ENCODE assay signal across 5 worm cellular contexts in the genomic region with DNA sequence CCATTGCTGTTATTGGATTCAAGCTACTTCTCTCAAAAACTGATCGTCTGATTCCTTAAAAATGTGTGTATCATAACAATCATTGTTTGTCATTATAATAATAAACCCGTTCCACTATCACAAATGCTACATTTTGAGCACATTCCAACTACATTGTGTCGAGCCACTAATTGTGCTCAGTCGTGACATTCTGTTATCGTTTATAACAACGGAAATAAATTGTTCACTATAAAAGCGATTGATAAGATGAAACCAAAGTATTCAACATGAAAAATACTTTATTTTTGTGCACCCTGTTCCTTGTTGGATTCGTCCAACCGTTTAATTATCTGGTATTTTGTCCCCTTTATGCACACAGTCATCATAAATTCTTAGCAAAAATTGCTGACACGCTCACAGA.
TF ChIP-seq lines count a peak whose summit lies in the region.

A gene (plus strand): TSS at position 260 of the 400 bp plus-strand sequence.

TF ChIP-seq in whole organism, L1 larva, 84 proteins besides CTCF, POLR2A, EP300 and RAD21:
- TF ChIP-seq lin-35 (GFP tag; optimal IDR thresholded peaks at IDR 0.05; lab: Kevin White, UChicago): peak in 1 of 2 experiments; percentile 24
- TF ChIP-seq lsy-2 (tag; optimal IDR thresholded peaks at IDR 0.05; lab: Kevin White, UChicago): no peak
- peak; percentile 57 for TF ChIP-seq elt-2 (tag; optimal IDR thresholded peaks at IDR 0.05; lab: Kevin White, UChicago)

TF ChIP-seq in whole organism, L2 larva, 48 proteins besides CTCF, POLR2A, EP300 and RAD21:
- TF ChIP-seq fos-1 (tag; optimal IDR thresholded peaks at IDR 0.05; lab: Kevin White, UChicago) (peak; percentile 64), lin-39 (tag; optimal IDR thresholded peaks at IDR 0.05; lab: Kevin White, UChicago) (no peak), gmeb-1 (tag; optimal IDR thresholded peaks at IDR 0.05; lab: Kevin White, UChicago) (peak; percentile 23), sma-9 (GFP tag; optimal IDR thresholded peaks at IDR 0.05; lab: Kevin White, UChicago) (peak; percentile 26), sma-9 (tag; optimal IDR thresholded peaks at IDR 0.05; lab: Kevin White, UChicago) (no peak)

TF ChIP-seq in whole organism, L3 larva, 47 proteins besides CTCF, POLR2A, EP300 and RAD21:
- TF ChIP-seq ztf-4 (tag; optimal IDR thresholded peaks at IDR 0.05; lab: Kevin White, UChicago) (no peak), ZK546.5 (tag; optimal IDR thresholded peaks at IDR 0.05; lab: Kevin White, UChicago) (no peak), pqm-1 (tag; optimal IDR thresholded peaks at IDR 0.05; lab: Kevin White, UChicago) (peak; percentile 83), elt-2 (tag; optimal IDR thresholded peaks at IDR 0.05; lab: Kevin White, UChicago) (peak; percentile 76)

TF ChIP-seq in whole organism, L4 larva, 104 proteins besides CTCF, POLR2A, EP300 and RAD21:
- TF ChIP-seq hlh-11 (tag; optimal IDR thresholded peaks at IDR 0.05; lab: Kevin White, UChicago) (peak; percentile 56), dve-1 (tag; optimal IDR thresholded peaks at IDR 0.05; lab: Kevin White, UChicago; ENCODE audit: insufficient read depth) (peak; percentile 62), dmd-6 (GFP tag; IDR thresholded peaks at IDR 0.05; lab: Robert Waterston, UW) (peak; percentile 37; the same call in 1 of the 2 replicates), php-3 (GFP tag; IDR thresholded peaks at IDR 0.05; lab: Robert Waterston, UW) (0 out of 2 replicates have a peak, but pooled peaks have one; percentile 11), F44E2.7 (GFP tag; IDR thresholded peaks at IDR 0.05; lab: Robert Waterston, UW) (no peak), daf-16 (GFP tag; optimal IDR thresholded peaks at IDR 0.05; lab: Kevin White, UChicago) (no peak), daf-16 (tag; optimal IDR thresholded peaks at IDR 0.05; lab: Kevin White, UChicago) (peak; percentile 63), nhr-25 (tag; optimal IDR thresholded peaks at IDR 0.05; lab: Kevin White, UChicago; ENCODE audit: borderline replicate concordance, insufficient read depth) (no peak), dpl-1 (GFP tag; optimal IDR thresholded peaks at IDR 0.05; lab: Kevin White, UChicago) (no peak), madf-5 (GFP tag; IDR thresholded peaks at IDR 0.05; lab: Robert Waterston, UW) (no peak), pqm-1 (tag; optimal IDR thresholded peaks at IDR 0.05; lab: Kevin White, UChicago) (peak; percentile 74), nhr-77 (tag; optimal IDR thresholded peaks at IDR 0.05; lab: Kevin White, UChicago) (peak; percentile 54), ctbp-1 (GFP tag; IDR thresholded peaks at IDR 0.05; lab: Robert Waterston, UW) (no peak), tag-97 (GFP tag; IDR thresholded peaks at IDR 0.05; lab: Robert Waterston, UW) (no peak), nhr-28 (tag; optimal IDR thresholded peaks at IDR 0.05; lab: Kevin White, UChicago) (peak; percentile 97), aha-1 (tag; lab: Kevin White, UChicago) (peak; percentile 81), snpc-1.2 (GFP tag; IDR thresholded peaks at IDR 0.05; lab: Robert Waterston, UW) (no peak), Y75B8A.6 (GFP tag; IDR thresholded peaks at IDR 0.05; lab: Robert Waterston, UW) (no peak)

TF ChIP-seq in whole organism, young adult, 124 proteins besides CTCF, POLR2A, EP300 and RAD21:
- TF ChIP-seq ztf-22 (GFP tag; optimal IDR thresholded peaks at IDR 0.05; lab: Kevin White, UChicago): no peak
- TF ChIP-seq tlf-1 (GFP tag; optimal IDR thresholded peaks at IDR 0.05; lab: Kevin White, UChicago): no peak
- no peak for TF ChIP-seq dpl-1 (GFP tag; optimal IDR thresholded peaks at IDR 0.05; lab: Kevin White, UChicago)
- peak; percentile 47 for TF ChIP-seq nhr-80 (tag; optimal IDR thresholded peaks at IDR 0.05; lab: Kevin White, UChicago)
- TF ChIP-seq sptf-2 (GFP tag; optimal IDR thresholded peaks at IDR 0.05; lab: Kevin White, UChicago): no peak
